Fruit fly (Drosophila melanogaster) whole organism: ENCODE results near the gene CG43294.

Experiments
- CG8478 ChIP-seq: fragments of >200 bp; optimal IDR thresholded peaks from 2 replicates; lab custom pipeline; 2018; ENCODE audit warnings: inconsistent platforms
- Dll ChIP-seq: fragments of >200 bp; optimal IDR thresholded peaks from 2 replicates; lab custom pipeline; 2017
- EcR ChIP-seq, 2 experiments: fragments of >200 bp; optimal IDR thresholded peaks; 2 replicates each; lab custom pipeline; 2017; ENCODE audit warnings: missing biosample characterization in 2 of 2, missing genetic modification characterization in 2 of 2, missing genetic modification reagents in 2 of 2
- pan ChIP-seq: fragments of >200 bp; optimal IDR thresholded peaks from 2 replicates; lab custom pipeline; 2017
- psq ChIP-seq: fragments of >200 bp; optimal IDR thresholded peaks from 2 replicates; lab custom pipeline; 2017
- usp ChIP-seq: fragments of >200 bp; optimal IDR thresholded peaks from 2 replicates; lab custom pipeline; 2017; ENCODE audit warnings: missing biosample characterization, missing genetic modification characterization, mixed read lengths

Gene CG43294

DNA sequence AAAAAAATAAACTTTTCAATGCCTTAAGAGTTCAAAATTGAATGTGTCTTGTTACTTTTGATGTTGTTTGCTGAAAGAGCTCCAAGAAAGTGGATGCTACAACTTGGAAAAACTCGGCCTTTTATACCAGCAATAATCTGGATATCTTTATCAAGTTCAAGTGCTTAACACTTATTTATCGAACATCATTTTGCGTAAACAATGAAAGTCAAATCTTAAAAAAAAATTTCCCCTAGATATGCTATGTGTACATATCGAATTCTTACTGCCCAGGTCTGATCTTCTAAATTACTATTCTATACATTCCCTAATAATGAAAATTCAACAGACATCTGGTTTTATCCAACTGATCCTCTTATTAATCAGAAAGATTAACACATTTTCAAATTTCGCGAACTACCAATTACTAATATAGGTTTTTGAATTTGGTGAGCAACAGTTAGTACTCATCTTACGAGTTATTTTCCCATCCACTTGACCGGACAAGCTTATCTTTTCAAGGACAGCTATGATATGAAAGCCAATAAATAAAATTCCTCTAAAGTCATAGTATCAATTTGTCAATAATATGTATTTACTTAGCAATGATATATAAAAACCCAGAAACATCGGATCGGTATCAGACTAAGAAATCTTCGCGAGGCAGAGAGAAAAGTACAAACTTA lies at the start of gene CG43294, which contains the start of gene CG11570:
CG43294 (plus strand) TSS at position 615 of the 665 bp plus-strand sequence.
CG11570 (minus strand) TSS at position 101 of the 665 bp plus-strand sequence.
- no peak for TF ChIP-seq CG8478 (lab: Kevin White, UChicago)
- TF ChIP-seq Dll: no peak
- TF ChIP-seq pan: no peak
- no peak for TF ChIP-seq psq (lab: Kevin White, UChicago)
- TF ChIP-seq usp: no peak
- TF ChIP-seq EcR (GFP tag; optimal IDR thresholded peaks at IDR 0.05; lab: Kevin White, UChicago): no peak

DNA sequence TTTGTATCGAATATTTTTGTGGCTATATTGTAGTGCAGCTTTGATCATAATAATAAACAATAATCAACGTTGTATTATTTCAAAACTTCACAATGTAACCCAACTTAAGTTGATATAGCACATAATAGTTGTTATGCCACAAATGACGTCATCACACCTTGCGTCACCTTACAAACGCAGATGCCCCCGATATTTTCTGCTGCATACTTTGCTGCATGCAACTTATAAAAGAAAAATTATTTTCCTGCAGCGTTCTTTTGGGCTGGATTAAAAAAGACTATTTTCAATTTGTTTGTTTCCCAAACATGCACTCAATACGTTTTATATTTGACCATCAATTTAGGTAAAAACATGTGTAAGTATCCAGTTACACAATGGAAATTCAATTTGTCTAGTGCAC lies 39.9 kb upstream of the CG43294 start:
- TF ChIP-seq pan (no peak), psq (lab: Kevin White, UChicago) (no peak), usp (no peak), Dll (no peak), EcR (GFP tag; optimal IDR thresholded peaks at IDR 0.05; lab: Kevin White, UChicago) (no peak), CG8478 (lab: Kevin White, UChicago) (no peak)

dm6 chr3L:11921213-11921612 lies 36.9 kb upstream of the CG43294 start, which contains the start of gene CG11588:
TSS of gene CG11588 (plus strand) at chr3L:11921513.
- TF ChIP-seq usp (no peak), CG8478 (lab: Kevin White, UChicago) (no peak), pan (no peak), psq (lab: Kevin White, UChicago) (no peak), Dll (no peak), EcR (GFP tag; optimal IDR thresholded peaks at IDR 0.05; lab: Kevin White, UChicago) (no peak)

dm6 chr3L:11924657-11925056 lies 33.4 kb upstream of the CG43294 start, which contains the start of gene SdhAL:
TSS of gene SdhAL (minus strand) at chr3L:11924757.
- TF ChIP-seq EcR (GFP tag; optimal IDR thresholded peaks at IDR 0.05; lab: Kevin White, UChicago): no peak
- no peak for TF ChIP-seq CG8478 (lab: Kevin White, UChicago)
- no peak for TF ChIP-seq Dll
- no peak for TF ChIP-seq usp
- no peak for TF ChIP-seq psq (lab: Kevin White, UChicago)
- no peak for TF ChIP-seq pan

DNA sequence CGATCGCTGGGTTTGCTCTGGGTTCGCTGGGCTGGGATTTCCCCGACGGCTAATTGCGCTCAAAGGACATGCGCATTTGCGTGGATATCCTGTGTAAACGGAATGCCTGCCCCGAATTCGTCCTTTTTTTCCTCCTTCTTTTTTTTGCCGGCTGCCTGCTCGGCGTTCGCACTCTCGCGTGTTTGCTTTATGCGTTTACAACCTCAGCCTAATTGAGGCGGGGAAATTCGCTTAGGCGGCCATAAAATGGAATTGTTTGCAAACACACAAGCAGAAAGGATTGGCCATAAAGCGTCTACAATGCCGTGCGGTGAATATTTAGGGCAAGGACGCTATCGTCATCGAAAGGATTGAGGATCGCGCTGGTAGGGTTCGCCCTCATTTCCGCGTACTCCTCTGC lies 32.7 kb upstream of the CG43294 start:
- no peak for TF ChIP-seq psq (lab: Kevin White, UChicago)
- TF ChIP-seq pan: no peak

- TF ChIP-seq EcR (GFP tag; optimal IDR thresholded peaks at IDR 0.05; lab: Kevin White, UChicago) (no peak), Dll (peak; percentile 35), psq (lab: Kevin White, UChicago) (no peak), CG8478 (lab: Kevin White, UChicago) (no peak), pan (no peak), usp (no peak)
Observed at dm6 chr3L:11927287-11927743, 30.8 kb upstream of the CG43294 start, which contains the start of gene byn. TSS of gene byn (plus strand) at chr3L:11927693.

dm6 chr3L:11931619-11932018 lies 26.5 kb upstream of the CG43294 start:
- no peak for TF ChIP-seq usp
- no peak for TF ChIP-seq Dll
- TF ChIP-seq CG8478 (lab: Kevin White, UChicago): no peak
- TF ChIP-seq psq (lab: Kevin White, UChicago): no peak
- no peak for TF ChIP-seq pan
- TF ChIP-seq EcR (GFP tag; optimal IDR thresholded peaks at IDR 0.05; lab: Kevin White, UChicago): no peak

- TF ChIP-seq EcR (GFP tag; optimal IDR thresholded peaks at IDR 0.05; lab: Kevin White, UChicago) (no peak), CG8478 (lab: Kevin White, UChicago) (no peak), Dll (no peak), psq (lab: Kevin White, UChicago) (no peak), pan (no peak), usp (no peak)
Observed at dm6 chr3L:11937270-11937669, 20.8 kb upstream of the CG43294 start.

dm6 chr3L:11938716-11939115 lies 19.4 kb upstream of the CG43294 start, which contains the start of gene CG44837:
TSS of gene CG44837 (minus strand) at chr3L:11938872.
- TF ChIP-seq CG8478 (lab: Kevin White, UChicago): no peak
- TF ChIP-seq Dll: no peak
- TF ChIP-seq pan: no peak
- no peak for TF ChIP-seq usp
- no peak for TF ChIP-seq psq (lab: Kevin White, UChicago)
- no peak for TF ChIP-seq EcR (GFP tag; optimal IDR thresholded peaks at IDR 0.05; lab: Kevin White, UChicago)

DNA sequence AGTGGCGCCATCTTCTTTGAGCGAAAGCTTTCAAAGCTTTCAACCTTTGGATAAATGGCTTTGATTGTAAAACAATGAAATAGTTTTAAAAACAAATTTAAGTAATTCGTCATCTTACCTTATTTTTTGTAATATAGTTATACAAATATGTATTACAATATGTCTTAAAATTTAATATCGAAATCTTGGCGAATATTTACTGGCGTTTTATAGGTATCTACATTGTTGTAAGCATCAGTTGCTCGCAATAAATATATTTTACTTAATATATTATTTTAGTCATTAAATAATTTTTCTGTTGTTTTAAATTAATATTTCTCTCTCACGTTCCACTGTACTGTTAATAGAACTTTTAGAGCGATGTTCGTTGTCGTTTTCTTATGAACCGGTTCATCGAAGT lies 16.5 kb upstream of the CG43294 start, which contains the start of gene Rpt4R:
Rpt4R (plus strand) TSS at position 301 of the 400 bp plus-strand sequence.
- no peak for TF ChIP-seq usp
- no peak for TF ChIP-seq pan
- TF ChIP-seq EcR (GFP tag; optimal IDR thresholded peaks at IDR 0.05; lab: Kevin White, UChicago): no peak
- TF ChIP-seq Dll: no peak
- TF ChIP-seq CG8478 (lab: Kevin White, UChicago): no peak
- TF ChIP-seq psq (lab: Kevin White, UChicago): no peak

dm6 chr3L:11944752-11945151 lies 13.3 kb upstream of the CG43294 start, which contains the start of gene CG5883:
TSS of gene CG5883 (minus strand) at chr3L:11944852.
- TF ChIP-seq Dll (no peak), EcR (GFP tag; optimal IDR thresholded peaks at IDR 0.05; lab: Kevin White, UChicago) (no peak), pan (no peak), usp (no peak), psq (lab: Kevin White, UChicago) (no peak), CG8478 (lab: Kevin White, UChicago) (no peak)

dm6 chr3L:11947357-11947756 lies 10.7 kb upstream of the CG43294 start, which contains the start of gene CG7252:
TSS of gene CG7252 (plus strand) at chr3L:11947675.
- TF ChIP-seq psq (lab: Kevin White, UChicago) (no peak), usp (no peak), pan (no peak), EcR (GFP tag; optimal IDR thresholded peaks at IDR 0.05; lab: Kevin White, UChicago) (no peak), CG8478 (lab: Kevin White, UChicago) (no peak), Dll (no peak)

dm6 chr3L:11949539-11949938 lies 8.5 kb upstream of the CG43294 start, which contains the start of gene CG17826:
TSS of gene CG17826 (plus strand) at chr3L:11949839.
- TF ChIP-seq psq (lab: Kevin White, UChicago): no peak
- no peak for TF ChIP-seq EcR (GFP tag; optimal IDR thresholded peaks at IDR 0.05; lab: Kevin White, UChicago)
- TF ChIP-seq Dll: no peak
- TF ChIP-seq CG8478 (lab: Kevin White, UChicago): no peak
- TF ChIP-seq usp: no peak
- no peak for TF ChIP-seq pan
